Worm (Caenorhabditis elegans) whole organism, L2 larva: Measurements from ENCODE around the gene ssq-1.
"Not testable (repeated sequence)": the region's sequence is repeated elsewhere in the genome, so short reads cannot be mapped to it uniquely, and the experiment has no call there.

Source experiments
- F13H6.1 ChIP-seq: sonication (generic microtip); optimal IDR thresholded peaks from 2 replicates; lab custom pipeline; 2016; ENCODE audit warnings: missing genetic modification characterization, missing compliant biosample characterization
- blmp-1 ChIP-seq: sonication (generic microtip); optimal IDR thresholded peaks from 2 replicates; lab custom pipeline; 2017; ENCODE audit warnings: missing genetic modification characterization, mild to moderate bottlenecking, missing compliant biosample characterization, antibody characterized with exemption, moderate library complexity; ENCODE audit not compliant: insufficient read depth
- egl-27 ChIP-seq: sonication (generic microtip); optimal IDR thresholded peaks from 3 replicates; lab custom pipeline; 2017; ENCODE audit warnings: missing biosample characterization, missing genetic modification reagents, missing genetic modification characterization
- fos-1 ChIP-seq: fragments of 150-350 bp; optimal IDR thresholded peaks from 2 replicates; lab custom pipeline; 2014; ENCODE audit warnings: missing biosample characterization, missing genetic modification characterization
- lin-39 ChIP-seq: fragments of 150-350 bp; optimal IDR thresholded peaks from 2 replicates; lab custom pipeline; 2014; ENCODE audit warnings: missing biosample characterization, missing genetic modification reagents, missing genetic modification characterization
- nhr-237 ChIP-seq: fragments of 150-350 bp; optimal IDR thresholded peaks from 2 replicates; lab custom pipeline; 2014; ENCODE audit warnings: missing biosample characterization, missing genetic modification characterization
- nhr-25 ChIP-seq: fragments of 150-350 bp; sonication (generic microtip); optimal IDR thresholded peaks from 3 replicates; lab custom pipeline; 2014; ENCODE audit warnings: missing biosample characterization, missing genetic modification characterization
- snpc-4 ChIP-seq: fragments of 150-350 bp; optimal IDR thresholded peaks from 2 replicates; lab custom pipeline; 2014; ENCODE audit warnings: missing biosample characterization, missing genetic modification characterization
- unc-39 ChIP-seq: fragments of 150-350 bp; optimal IDR thresholded peaks from 2 replicates; lab custom pipeline; 2014; ENCODE audit warnings: missing biosample characterization, missing genetic modification characterization
- unc-62 ChIP-seq: fragments of 150-350 bp; optimal IDR thresholded peaks from 2 replicates; lab custom pipeline; 2014; ENCODE audit warnings: missing biosample characterization, missing genetic modification reagents, missing genetic modification characterization

DNA sequence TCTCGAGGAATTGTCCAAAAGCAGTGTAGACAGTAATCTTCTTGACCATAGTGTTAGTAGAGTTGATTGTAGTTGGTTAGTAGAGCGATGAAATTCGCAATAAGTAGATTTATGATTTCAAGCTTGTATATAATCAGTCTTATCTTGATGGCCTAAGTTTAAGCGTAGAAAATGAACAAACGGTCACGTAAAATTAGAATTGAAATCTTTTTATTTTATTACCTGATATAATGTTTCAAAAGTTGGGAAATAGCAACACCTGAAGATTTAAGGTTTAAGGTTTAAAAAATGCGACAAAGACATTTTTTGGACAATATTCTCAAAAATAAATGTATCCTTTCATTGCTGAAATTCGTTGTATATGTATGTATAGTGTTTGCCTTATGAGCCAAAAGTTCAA, 41.3 kb downstream of the ssq-1 start, which contains the start of gene sss-1:
- not testable (repeated sequence) for TF ChIP-seq nhr-237 (tag; lab: Kevin White, UChicago); fos-1 (tag; lab: Kevin White, UChicago); blmp-1; unc-39; lin-39 (tag; lab: Kevin White, UChicago); snpc-4 (tag; lab: Kevin White, UChicago); egl-27; nhr-25 (tag; lab: Kevin White, UChicago); unc-62 (GFP tag; lab: Kevin White, UChicago); F13H6.1 (tag; lab: Kevin White, UChicago)
